Worm (Caenorhabditis elegans): ENCODE data around the gene sre-44.

The sre-44 gene

DNA sequence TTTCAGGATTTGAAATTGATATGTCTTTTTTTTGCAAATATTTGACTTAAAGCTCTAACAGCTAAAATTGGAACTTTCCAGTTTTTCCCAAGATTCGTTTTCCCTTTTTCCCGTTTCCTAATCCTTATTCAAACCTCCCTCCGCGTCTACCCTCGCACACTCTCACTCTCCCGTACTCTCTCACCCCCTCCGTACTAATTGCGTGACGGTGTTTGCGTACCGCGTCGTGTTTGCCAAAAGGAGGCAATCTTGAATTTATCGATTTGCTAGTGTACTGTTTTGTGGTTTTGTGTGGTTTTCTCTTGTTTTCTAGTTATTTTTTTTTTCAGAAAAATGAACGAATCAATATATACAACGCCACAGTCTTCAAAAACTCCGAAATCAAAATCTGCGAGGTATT, 40.8 kb upstream of the sre-44 start, which contains the start of gene citk-1 (continued):
- no peak for TF ChIP-seq Y79H2A.3 (GFP tag; conservative IDR thresholded peaks at IDR 0.05)
- TF ChIP-seq him-1 (tag; optimal IDR thresholded peaks at IDR 0.05): no peak
- TF ChIP-seq Y56A3A.18 (GFP tag; IDR thresholded peaks at IDR 0.05): no peak
- TF ChIP-seq pha-4 (tag; optimal IDR thresholded peaks at IDR 0.05): peak; percentile 49
- no peak for TF ChIP-seq lin-26 (GFP tag; IDR thresholded peaks at IDR 0.05)
- peak; percentile 58; the same call in 1 of the 2 replicates for TF ChIP-seq ekl-4 (GFP tag; IDR thresholded peaks at IDR 0.05)
- TF ChIP-seq ztf-28 (GFP tag; IDR thresholded peaks at IDR 0.05): no peak
- no peak for TF ChIP-seq sdz-38 (tag; optimal IDR thresholded peaks at IDR 0.05)
- peak; percentile 69 for TF ChIP-seq efl-1 (GFP tag; optimal IDR thresholded peaks at IDR 0.05)
- no peak for TF ChIP-seq F23B12.7 (tag; optimal IDR thresholded peaks at IDR 0.05; ENCODE audit: insufficient read depth)
- TF ChIP-seq B0261.1 (tag; optimal IDR thresholded peaks at IDR 0.05): no peak
- no peak for TF ChIP-seq F37B4.10 (GFP tag; IDR thresholded peaks at IDR 0.05)
- TF ChIP-seq dox-1 (GFP tag; IDR thresholded peaks at IDR 0.05): no peak
- TF ChIP-seq madf-3 (GFP tag; IDR thresholded peaks at IDR 0.05): no peak
- TF ChIP-seq chd-7 (tag; optimal IDR thresholded peaks at IDR 0.05): no peak
- no peak for TF ChIP-seq unc-130 (GFP tag; optimal IDR thresholded peaks at IDR 0.05)
- TF ChIP-seq madf-10 (tag; optimal IDR thresholded peaks at IDR 0.05): no peak
- TF ChIP-seq tlf-1 (GFP tag; optimal IDR thresholded peaks at IDR 0.05): no peak
- TF ChIP-seq sptf-2 (GFP tag; optimal IDR thresholded peaks at IDR 0.05): no peak
- no peak for TF ChIP-seq bed-1 (GFP tag; IDR thresholded peaks at IDR 0.05)
- no peak for TF ChIP-seq rcor-1 (GFP tag; IDR thresholded peaks at IDR 0.05)
- TF ChIP-seq cebp-1 (GFP tag; IDR thresholded peaks at IDR 0.05): no peak
- TF ChIP-seq cebp-1 (tag; optimal IDR thresholded peaks at IDR 0.05): no peak
- no peak for TF ChIP-seq nhr-27 (tag; optimal IDR thresholded peaks at IDR 0.05)
- TF ChIP-seq hmg-1.2 (GFP tag; IDR thresholded peaks at IDR 0.05): peak; percentile 92
- TF ChIP-seq snpc-1.3 (tag; optimal IDR thresholded peaks at IDR 0.05; ENCODE audit: insufficient read depth): no peak
- no peak for TF ChIP-seq K11D2.4 (GFP tag; IDR thresholded peaks at IDR 0.05)
- peak in 1 of 3 experiments; percentile 88 for TF ChIP-seq lin-35 (GFP tag; optimal IDR thresholded peaks at IDR 0.05)
- TF ChIP-seq lin-54 (GFP tag; optimal IDR thresholded peaks at IDR 0.05): peak; percentile 88
- peak; percentile 84 for TF ChIP-seq dpl-1 (GFP tag; optimal IDR thresholded peaks at IDR 0.05)
- no peak for TF ChIP-seq egl-44 (GFP tag; IDR thresholded peaks at IDR 0.05)
- peak; percentile 6 for TF ChIP-seq attf-5 (GFP tag; optimal IDR thresholded peaks at IDR 0.05)
- no peak for TF ChIP-seq Y95B8A.8 (GFP tag; IDR thresholded peaks at IDR 0.05)
- TF ChIP-seq T07F8.4 (tag; optimal IDR thresholded peaks at IDR 0.05): no peak
- no peak for TF ChIP-seq let-526 (GFP tag; IDR thresholded peaks at IDR 0.05)
- no peak for TF ChIP-seq Y53G8AR.9 (GFP tag; conservative IDR thresholded peaks at IDR 0.05)

DNA sequence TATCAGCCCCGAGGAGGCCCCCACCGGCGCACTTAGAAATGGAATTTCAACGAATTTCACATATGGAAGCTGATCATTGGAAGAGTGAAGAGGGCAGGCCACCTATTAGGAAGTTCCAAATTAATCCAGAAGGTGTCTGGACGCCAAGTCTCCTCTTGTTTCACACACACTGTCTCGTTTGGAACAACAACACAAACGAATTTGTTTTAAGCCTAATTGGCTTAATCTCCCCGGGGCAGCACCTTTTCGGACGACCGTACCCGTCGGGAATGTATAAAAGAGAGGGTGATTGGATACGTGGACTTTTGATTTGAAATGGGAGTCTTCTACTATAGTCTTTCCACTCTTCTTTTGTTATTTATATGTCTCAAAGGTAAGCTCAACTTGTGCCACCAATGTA, 33.4 kb upstream of the sre-44 start, which contains the start of gene mltn-3:
Gene mltn-3, plus strand, starts transcription at position 301 of the 400 bp plus-strand sequence.
- TF ChIP-seq lir-1 (GFP tag; conservative IDR thresholded peaks at IDR 0.05): no peak
- no peak for TF ChIP-seq F10E7.11 (tag; optimal IDR thresholded peaks at IDR 0.05)
- TF ChIP-seq dox-1 (GFP tag; IDR thresholded peaks at IDR 0.05): no peak
- no peak for TF ChIP-seq chd-7 (tag; optimal IDR thresholded peaks at IDR 0.05)
- TF ChIP-seq ceh-91 (GFP tag; IDR thresholded peaks at IDR 0.05): no peak
- TF ChIP-seq D2030.7 (GFP tag; IDR thresholded peaks at IDR 0.05): no peak
- TF ChIP-seq hrde-1 (tag; optimal IDR thresholded peaks at IDR 0.05; ENCODE audit: borderline replicate concordance): no peak
- no peak for TF ChIP-seq ztf-28 (GFP tag; IDR thresholded peaks at IDR 0.05)
- no peak for TF ChIP-seq mcd-1 (GFP tag; IDR thresholded peaks at IDR 0.05)
- TF ChIP-seq aptf-2 (GFP tag; conservative IDR thresholded peaks at IDR 0.05): no peak
- no peak for TF ChIP-seq zim-3 (tag; optimal IDR thresholded peaks at IDR 0.05)
- no peak for TF ChIP-seq lin-54 (GFP tag; optimal IDR thresholded peaks at IDR 0.05)
- TF ChIP-seq cebp-1 (GFP tag; IDR thresholded peaks at IDR 0.05): no peak
- TF ChIP-seq cebp-1 (tag; optimal IDR thresholded peaks at IDR 0.05): no peak
- TF ChIP-seq C06A6.2 (GFP tag; conservative IDR thresholded peaks at IDR 0.05): no peak
- no peak for TF ChIP-seq lsy-27 (tag; optimal IDR thresholded peaks at IDR 0.05; ENCODE audit: borderline replicate concordance, insufficient read depth)

Data from whole organism, young adult.